Worm (Caenorhabditis elegans) whole organism, L4/young adult: Measurements from ENCODE around the gene pot-1.

Source experiments
- dao-5 ChIP-seq: sonication (generic microtip); optimal IDR thresholded peaks from 2 replicates; lab custom pipeline; 2016; ENCODE audit warnings: missing genotype, missing genetic modification characterization, moderate library complexity, missing compliant biosample characterization
- him-1 ChIP-seq: sonication (generic microtip); optimal IDR thresholded peaks from 2 replicates; lab custom pipeline; 2016; ENCODE audit warnings: missing genotype, missing genetic modification reagents, missing genetic modification characterization, missing compliant biosample characterization

- no peak for TF ChIP-seq him-1 (tag; lab: Kevin White, UChicago)
- TF ChIP-seq dao-5: no peak
Observed at ce11 chrIII:7133559-7133958, at the start of gene pot-1, which contains the start of gene ggtb-1.
